Worm (Caenorhabditis elegans) whole organism, late embryonic: ENCODE results near the gene C09B9.4.

ENCODE experiments used
- C08G9.2 ChIP-seq: sonication (generic microtip); optimal IDR thresholded peaks from 2 replicates; lab custom pipeline; 2016; ENCODE audit warnings: mild to moderate bottlenecking, missing genetic modification characterization, moderate library complexity, missing compliant biosample characterization
- C38D4.7 ChIP-seq: fragments of 200-800 bp; sonication (Bioruptor generic); optimal IDR thresholded peaks from 2 replicates; lab custom pipeline; 2018; ENCODE audit warnings: mild to moderate bottlenecking, missing genetic modification characterization, moderate library complexity, missing compliant biosample characterization
- F13H6.1 ChIP-seq: sonication (generic microtip); optimal IDR thresholded peaks from 2 replicates; lab custom pipeline; 2016; ENCODE audit warnings: missing genetic modification characterization, missing compliant biosample characterization
- K09A11.1 ChIP-seq: sonication (generic microtip); optimal IDR thresholded peaks from 2 replicates; lab custom pipeline; 2017; ENCODE audit warnings: antibody characterized with exemption, mild to moderate bottlenecking, missing genetic modification characterization, missing compliant biosample characterization; ENCODE audit not compliant: insufficient read depth
- T23F11.4 ChIP-seq: fragments of 200-800 bp; sonication (Bioruptor generic); optimal IDR thresholded peaks from 2 replicates; lab custom pipeline; 2018; ENCODE audit warnings: mild to moderate bottlenecking, missing genetic modification characterization, missing compliant biosample characterization
- ahr-1 ChIP-seq: sonication (generic microtip); optimal IDR thresholded peaks from 2 replicates; lab custom pipeline; 2016; ENCODE audit warnings: missing genetic modification characterization, missing compliant biosample characterization
- ama-1 ChIP-seq: fragments of 150-350 bp; optimal IDR thresholded peaks from 2 replicates; lab custom pipeline; 2014
- ceh-14 ChIP-seq: sonication (generic microtip); optimal IDR thresholded peaks from 2 replicates; lab custom pipeline; 2016; ENCODE audit warnings: missing genotype, missing genetic modification characterization, missing compliant biosample characterization
- ceh-31 ChIP-seq: sonication (generic microtip); optimal IDR thresholded peaks from 2 replicates; lab custom pipeline; 2016; ENCODE audit warnings: missing genetic modification characterization, missing compliant biosample characterization
- ceh-45 ChIP-seq: fragments of 200-800 bp; sonication (Bioruptor generic); IDR thresholded peaks from 2 replicates; pipeline ENCODE4 v1.3.6; 2022; ENCODE audit warnings: missing genetic modification reagents, missing genetic modification characterization, missing compliant biosample characterization
- ceh-9 ChIP-seq: sonication (generic microtip); optimal IDR thresholded peaks from 2 replicates; lab custom pipeline; 2016; ENCODE audit warnings: mild to moderate bottlenecking, missing genetic modification characterization, inconsistent platforms, missing compliant biosample characterization
- che-1 ChIP-seq: sonication (generic microtip); optimal IDR thresholded peaks from 2 replicates; lab custom pipeline; 2016; ENCODE audit warnings: mild to moderate bottlenecking, missing genetic modification characterization, missing compliant biosample characterization
- dmd-4 ChIP-seq: sonication (generic microtip); optimal IDR thresholded peaks from 2 replicates; lab custom pipeline; 2016; ENCODE audit warnings: borderline replicate concordance, missing genetic modification characterization, missing compliant biosample characterization
- dve-1 ChIP-seq: sonication (generic microtip); optimal IDR thresholded peaks from 2 replicates; lab custom pipeline; 2017; ENCODE audit warnings: antibody characterized with exemption, mild to moderate bottlenecking, missing genetic modification characterization, missing compliant biosample characterization
- elt-2 ChIP-seq: sonication (generic microtip); optimal IDR thresholded peaks from 2 replicates; lab custom pipeline; 2016; ENCODE audit warnings: missing genetic modification reagents, missing genetic modification characterization, missing compliant biosample characterization
- ets-4 ChIP-seq: sonication (generic microtip); optimal IDR thresholded peaks from 2 replicates; lab custom pipeline; 2016; ENCODE audit warnings: missing genetic modification characterization, missing compliant biosample characterization
- eyg-1 ChIP-seq: sonication (generic microtip); optimal IDR thresholded peaks from 2 replicates; lab custom pipeline; 2016; ENCODE audit warnings: missing genotype, missing genetic modification characterization, missing compliant biosample characterization
- fkh-6 ChIP-seq: sonication (generic microtip); optimal IDR thresholded peaks from 2 replicates; lab custom pipeline; 2016; ENCODE audit warnings: missing genetic modification characterization, missing compliant biosample characterization
- hlh-13 ChIP-seq: fragments of 200-800 bp; sonication (Bioruptor generic); optimal IDR thresholded peaks from 2 replicates; lab custom pipeline; 2018; ENCODE audit warnings: mild to moderate bottlenecking, missing genetic modification characterization, missing compliant biosample characterization
- hlh-30 ChIP-seq: sonication (generic microtip); optimal IDR thresholded peaks from 2 replicates; lab custom pipeline; 2017; ENCODE audit warnings: antibody characterized with exemption, missing genetic modification characterization, missing compliant biosample characterization; ENCODE audit not compliant: insufficient read depth
- hlh-6 ChIP-seq: sonication (generic microtip); optimal IDR thresholded peaks from 2 replicates; lab custom pipeline; 2016; ENCODE audit warnings: missing genotype, missing genetic modification characterization, missing compliant biosample characterization
- hlh-8 ChIP-seq: sonication (generic microtip); optimal IDR thresholded peaks from 2 replicates; lab custom pipeline; 2016; ENCODE audit warnings: missing genotype, missing genetic modification characterization, missing compliant biosample characterization
- madf-2 ChIP-seq: sonication (generic microtip); optimal IDR thresholded peaks from 2 replicates; lab custom pipeline; 2017; ENCODE audit warnings: missing genetic modification characterization, missing compliant biosample characterization
- mec-3 ChIP-seq: sonication (generic microtip); optimal IDR thresholded peaks from 2 replicates; lab custom pipeline; 2016; ENCODE audit warnings: borderline replicate concordance, missing genetic modification characterization, missing compliant biosample characterization
- nfya-1 ChIP-seq: sonication (generic microtip); optimal IDR thresholded peaks from 2 replicates; lab custom pipeline; 2017; ENCODE audit warnings: missing genetic modification characterization, mild to moderate bottlenecking, missing compliant biosample characterization, antibody characterized with exemption, moderate library complexity
- nhr-232 ChIP-seq: sonication (generic microtip); optimal IDR thresholded peaks from 2 replicates; lab custom pipeline; 2016; ENCODE audit warnings: missing genetic modification characterization, missing compliant biosample characterization
- pag-3 ChIP-seq: sonication (generic microtip); optimal IDR thresholded peaks from 2 replicates; lab custom pipeline; 2016; ENCODE audit warnings: missing compliant biosample characterization, missing genetic modification characterization, borderline replicate concordance
- pha-4 ChIP-seq: fragments of 150-350 bp; optimal IDR thresholded peaks from 2 replicates; lab custom pipeline; 2018; ENCODE audit warnings: missing biosample characterization, missing genetic modification reagents, missing genetic modification characterization
- pqm-1 ChIP-seq: sonication (generic microtip); optimal IDR thresholded peaks from 2 replicates; lab custom pipeline; 2016; ENCODE audit warnings: missing genetic modification characterization, missing compliant biosample characterization
- pros-1 ChIP-seq: fragments of 150-350 bp; optimal IDR thresholded peaks from 2 replicates; lab custom pipeline; 2014; ENCODE audit warnings: missing biosample characterization, missing genetic modification reagents, missing genetic modification characterization
- ref-2 ChIP-seq: sonication (generic microtip); optimal IDR thresholded peaks from 2 replicates; lab custom pipeline; 2016; ENCODE audit warnings: missing genetic modification characterization, missing compliant biosample characterization
- sdc-2 ChIP-seq: sonication (generic microtip); optimal IDR thresholded peaks from 2 replicates; lab custom pipeline; 2016; ENCODE audit warnings: missing genotype, missing genetic modification characterization, missing compliant biosample characterization
- sox-2 ChIP-seq: fragments of 200-800 bp; sonication (Bioruptor generic); IDR thresholded peaks from 2 replicates; pipeline ENCODE4 v1.3.6; 2022; ENCODE audit warnings: missing genetic modification reagents, missing genetic modification characterization, missing compliant biosample characterization
- tbx-2 ChIP-seq: sonication (generic microtip); optimal IDR thresholded peaks from 2 replicates; lab custom pipeline; 2016; ENCODE audit warnings: missing genetic modification characterization, missing compliant biosample characterization
- unc-86 ChIP-seq: sonication (generic microtip); optimal IDR thresholded peaks from 2 replicates; lab custom pipeline; 2016; ENCODE audit warnings: missing genetic modification characterization, missing compliant biosample characterization

Gene C09B9.4

DNA sequence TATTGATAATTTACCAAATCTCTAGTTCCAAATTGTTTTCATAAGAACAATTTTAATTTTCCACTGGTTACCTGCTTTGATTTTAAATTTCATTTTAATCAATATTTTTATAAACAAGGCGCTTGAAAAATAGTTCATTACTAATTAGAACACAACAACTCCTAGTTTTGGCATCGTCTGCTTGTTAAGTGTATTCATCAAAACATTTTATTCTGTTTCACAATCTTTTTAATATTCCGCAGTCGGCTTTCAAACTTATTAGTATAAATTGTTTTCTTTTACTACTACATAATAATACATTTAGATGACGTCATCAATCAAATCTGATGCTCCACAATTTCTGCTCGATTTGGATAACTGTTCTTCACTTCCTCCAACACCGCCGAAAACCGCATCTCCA is 30.7 kb downstream of the C09B9.4 start, which contains the start of gene pes-1:
pes-1 (plus strand) TSS at position 301 of the 400 bp plus-strand sequence.
- no peak for TF ChIP-seq C08G9.2 (tag; lab: Kevin White, UChicago)
- no peak for TF ChIP-seq F13H6.1 (tag; lab: Kevin White, UChicago)
- no peak for TF ChIP-seq K09A11.1 (tag; lab: Kevin White, UChicago)
- no peak for TF ChIP-seq pros-1 (tag; lab: Kevin White, UChicago)
- TF ChIP-seq nfya-1 (tag; lab: Kevin White, UChicago), result no peak
- TF ChIP-seq sox-2 (GFP tag; lab: Robert Waterston, UW), result no peak
- TF ChIP-seq ets-4, result no peak
- no peak for TF ChIP-seq pha-4
- no peak for TF ChIP-seq ama-1 (lab: Kevin White, UChicago)
- TF ChIP-seq hlh-30 (tag; lab: Kevin White, UChicago), result no peak
- no peak for TF ChIP-seq eyg-1 (tag; lab: Kevin White, UChicago)
- TF ChIP-seq tbx-2 (tag; lab: Kevin White, UChicago), result no peak
- TF ChIP-seq dmd-4 (tag; lab: Kevin White, UChicago), result no peak
- no peak for TF ChIP-seq ceh-9

DNA sequence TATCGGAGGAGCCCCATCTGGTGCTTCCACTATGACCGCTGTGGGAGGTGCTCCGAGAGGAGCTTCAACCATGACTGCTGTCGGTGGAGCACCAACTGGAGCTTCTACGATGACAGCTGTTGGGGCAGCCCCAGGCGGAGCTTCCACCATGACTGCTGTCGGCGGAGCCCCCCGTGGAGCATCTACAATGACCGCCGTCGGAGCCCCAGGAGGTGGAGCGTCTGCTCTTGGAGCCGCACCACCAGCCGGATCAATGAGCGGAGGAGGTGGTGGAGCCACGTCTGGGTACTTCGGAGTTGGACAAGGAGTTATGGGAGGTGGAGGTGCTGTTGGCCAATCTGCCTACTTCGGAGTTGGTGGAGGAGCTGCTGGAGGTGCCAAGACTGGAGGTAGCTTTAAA is 36.2 kb downstream of the C09B9.4 start:
- TF ChIP-seq ref-2 (tag; lab: Kevin White, UChicago) (peak; percentile 4), pqm-1 (tag; lab: Kevin White, UChicago) (no peak)

DNA sequence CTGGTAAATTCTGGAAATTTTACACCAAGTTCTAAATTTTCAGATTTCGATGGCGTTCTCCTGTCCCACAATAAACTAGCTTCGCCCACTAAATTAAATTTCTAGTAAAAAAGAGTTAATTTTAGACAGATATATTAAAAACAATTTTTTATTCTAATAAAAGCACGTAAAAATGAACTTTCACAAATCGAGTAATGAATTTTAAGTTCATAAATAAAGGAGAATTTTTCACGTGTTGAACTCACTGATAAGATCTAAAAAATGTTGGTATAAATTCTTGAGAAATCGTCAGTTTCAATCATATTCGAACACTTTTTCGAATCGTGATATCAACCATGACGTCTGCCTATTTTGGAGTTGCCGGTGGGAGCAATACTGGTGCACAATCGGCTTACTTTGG is 37.3 kb downstream of the C09B9.4 start, which contains the start of gene ssq-2:
ssq-2 (plus strand) TSS at position 301 of the 400 bp plus-strand sequence.
- TF ChIP-seq ceh-31, result no peak
- no peak for TF ChIP-seq unc-86 (tag; lab: Kevin White, UChicago)
- TF ChIP-seq ama-1 (lab: Kevin White, UChicago), result no peak
- no peak for TF ChIP-seq che-1
- no peak for TF ChIP-seq nhr-232 (tag; lab: Kevin White, UChicago)
- TF ChIP-seq ref-2 (tag; lab: Kevin White, UChicago), result no peak
- TF ChIP-seq sdc-2, result no peak
- TF ChIP-seq mec-3 (tag; lab: Kevin White, UChicago), result no peak
- no peak for TF ChIP-seq hlh-13 (GFP tag; lab: Kevin White, UChicago)
- no peak for TF ChIP-seq ceh-14 (tag; lab: Kevin White, UChicago)
- TF ChIP-seq madf-2 (tag; lab: Kevin White, UChicago), result no peak
- no peak for TF ChIP-seq T23F11.4 (GFP tag; lab: Kevin White, UChicago)
- no peak for TF ChIP-seq pros-1 (tag; lab: Kevin White, UChicago)
- TF ChIP-seq, all 69 proteins: peak for 0

DNA sequence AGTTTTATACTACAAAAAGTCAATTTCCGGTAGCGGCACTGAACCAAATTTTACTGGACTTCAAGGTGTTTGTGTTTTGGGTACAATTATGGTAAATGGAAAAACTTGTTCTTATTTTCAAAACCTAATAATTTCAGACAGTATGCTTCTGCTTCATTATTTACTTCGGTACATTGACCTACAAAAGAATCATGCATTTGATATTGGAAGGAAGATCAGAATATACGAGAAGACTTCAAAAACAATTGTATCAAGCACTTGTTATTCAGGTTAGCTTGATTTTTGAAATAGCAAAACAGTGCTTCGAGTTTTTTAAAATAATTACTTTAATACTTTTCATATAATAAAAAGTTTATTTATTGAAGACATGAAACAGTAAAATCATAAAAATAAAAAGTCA is 40.0 kb downstream of the C09B9.4 start:
- no peak for TF ChIP-seq ref-2 (tag; lab: Kevin White, UChicago)
- no peak for TF ChIP-seq K09A11.1 (tag; lab: Kevin White, UChicago)
- TF ChIP-seq dmd-4 (tag; lab: Kevin White, UChicago), result no peak
- no peak for TF ChIP-seq fkh-6
- TF ChIP-seq ceh-45, result no peak
- no peak for TF ChIP-seq sdc-2
- TF ChIP-seq F13H6.1 (tag; lab: Kevin White, UChicago), result no peak
- TF ChIP-seq pros-1 (tag; lab: Kevin White, UChicago), result no peak
- TF ChIP-seq ceh-31, result no peak
- TF ChIP-seq elt-2 (tag; lab: Kevin White, UChicago), result no peak
- no peak for TF ChIP-seq C38D4.7 (GFP tag; lab: Kevin White, UChicago)
- TF ChIP-seq hlh-6 (tag; lab: Kevin White, UChicago), result no peak

DNA sequence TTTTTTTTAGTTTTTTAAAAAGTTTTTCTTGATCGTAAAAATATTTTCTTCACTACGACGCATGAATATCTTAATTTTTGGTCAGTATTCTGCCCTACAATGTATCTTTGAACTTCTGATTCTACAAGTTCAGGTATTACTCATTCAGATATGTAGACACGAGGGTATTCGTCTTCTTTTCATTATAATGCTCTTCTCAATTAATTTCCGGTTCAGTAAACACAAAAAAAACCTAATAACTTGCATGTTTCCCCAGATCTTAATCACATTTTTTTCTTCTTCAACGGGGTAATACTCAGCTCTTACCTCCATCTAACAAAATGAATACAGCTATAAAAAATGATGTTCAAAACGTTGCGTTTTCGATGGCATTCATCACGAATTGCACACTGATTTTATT is 41.1 kb downstream of the C09B9.4 start, which contains the start of gene str-162:
str-162 (plus strand) TSS at position 301 of the 400 bp plus-strand sequence.
- TF ChIP-seq ets-4 (no peak), eyg-1 (tag; lab: Kevin White, UChicago) (no peak), hlh-8 (no peak), pag-3 (no peak), pros-1 (tag; lab: Kevin White, UChicago) (no peak), dve-1 (tag; lab: Kevin White, UChicago) (no peak), nhr-232 (tag; lab: Kevin White, UChicago) (no peak), sdc-2 (no peak), ahr-1 (tag; lab: Kevin White, UChicago) (no peak), fkh-6 (no peak)
